Worm (Caenorhabditis elegans) whole organism, L1 larva: ENCODE results near the gene Y75B8A.34.

Source experiments
- C16A3.4 ChIP-seq: fragments of 150-350 bp; optimal IDR thresholded peaks from 2 replicates; lab custom pipeline; 2014; ENCODE audit warnings: missing biosample characterization, missing genetic modification characterization
- F16B12.6 ChIP-seq: fragments of 150-350 bp; optimal IDR thresholded peaks from 2 replicates; lab custom pipeline; 2014; ENCODE audit warnings: missing biosample characterization, missing genetic modification characterization
- Y116A8C.19 ChIP-seq: sonication (generic microtip); optimal IDR thresholded peaks from 2 replicates; lab custom pipeline; 2016; ENCODE audit warnings: missing compliant biosample characterization, missing genetic modification characterization, borderline replicate concordance
- aha-1 ChIP-seq: fragments of 150-350 bp; optimal IDR thresholded peaks from 2 replicates; lab custom pipeline; 2014; ENCODE audit warnings: missing biosample characterization, missing genetic modification characterization
- ama-1 ChIP-seq: fragments of 150-350 bp; optimal IDR thresholded peaks from 2 replicates; lab custom pipeline; 2014
- ceh-63 ChIP-seq: fragments of 200-800 bp; sonication (Bioruptor generic); optimal IDR thresholded peaks from 2 replicates; lab custom pipeline; 2018; ENCODE audit warnings: mild to moderate bottlenecking, missing genetic modification characterization, missing compliant biosample characterization
- ceh-90 ChIP-seq: sonication (generic microtip); optimal IDR thresholded peaks from 2 replicates; lab custom pipeline; 2016; ENCODE audit warnings: missing genetic modification characterization, missing compliant biosample characterization
- dpl-1 ChIP-seq, 3 experiments: fragments of 150-350 bp in 2 of 3; sonication (generic microtip) in 1 of 3; optimal IDR thresholded peaks; 2 replicates each; lab custom pipeline; 2014 to 2017; ENCODE audit warnings: missing biosample characterization in 3 of 3, missing genetic modification characterization in 3 of 3, missing genetic modification reagents in 3 of 3
- efl-1 ChIP-seq, 4 experiments: fragments of 150-350 bp; optimal IDR thresholded peaks in 3 of 4; peaks in 1 of 4; 1 replicate in 1 of 4; 2 replicates in 3 of 4; lab custom pipeline; 2014; ENCODE audit warnings: missing biosample characterization in 2 of 4, missing genetic modification characterization in 2 of 4, missing genetic modification reagents in 2 of 4
- egl-27 ChIP-seq, 2 experiments: fragments of 150-350 bp in 1 of 2; sonication (generic microtip); optimal IDR thresholded peaks; 3 replicates each; lab custom pipeline; 2017 to 2018; ENCODE audit warnings: missing biosample characterization in 2 of 2, missing genetic modification characterization in 2 of 2, missing genetic modification reagents in 2 of 2
- elt-3 ChIP-seq, 6 experiments: fragments of 150-350 bp in 1 of 6; sonication (generic microtip); optimal IDR thresholded peaks; 2 replicates each; lab custom pipeline; 2017 to 2018; ENCODE audit warnings: missing biosample characterization in 6 of 6, missing genetic modification characterization in 6 of 6, inconsistent platforms in 1 of 6
- fkh-4 ChIP-seq: sonication (generic microtip); optimal IDR thresholded peaks from 2 replicates; lab custom pipeline; 2016; ENCODE audit warnings: missing compliant biosample characterization, missing genetic modification characterization, borderline replicate concordance
- fos-1 ChIP-seq: fragments of 150-350 bp; optimal IDR thresholded peaks from 2 replicates; lab custom pipeline; 2014; ENCODE audit warnings: missing biosample characterization, missing genetic modification characterization
- hlh-17 ChIP-seq: fragments of 200-800 bp; sonication (Bioruptor generic); optimal IDR thresholded peaks from 2 replicates; lab custom pipeline; 2018; ENCODE audit warnings: missing genetic modification characterization, mild to moderate bottlenecking, missing compliant biosample characterization, moderate library complexity, borderline replicate concordance
- hlh-4 ChIP-seq: sonication (generic microtip); optimal IDR thresholded peaks from 2 replicates; lab custom pipeline; 2016; ENCODE audit warnings: mild to moderate bottlenecking, missing genetic modification characterization, missing compliant biosample characterization
- irx-1 ChIP-seq: sonication (generic microtip); optimal IDR thresholded peaks from 2 replicates; lab custom pipeline; 2016; ENCODE audit warnings: missing genetic modification characterization, missing compliant biosample characterization
- jun-1 ChIP-seq: fragments of 150-350 bp; optimal IDR thresholded peaks from 2 replicates; lab custom pipeline; 2014; ENCODE audit warnings: missing biosample characterization, missing genetic modification reagents, missing genetic modification characterization
- lin-13 ChIP-seq: fragments of 150-350 bp; optimal IDR thresholded peaks from 2 replicates; lab custom pipeline; 2014; ENCODE audit warnings: missing biosample characterization, missing genetic modification reagents, missing genetic modification characterization
- lin-39 ChIP-seq: fragments of 150-350 bp; optimal IDR thresholded peaks from 2 replicates; lab custom pipeline; 2014; ENCODE audit warnings: missing biosample characterization, missing genetic modification reagents, missing genetic modification characterization
- lsy-2 ChIP-seq, 2 experiments: fragments of 150-350 bp; optimal IDR thresholded peaks; 2 replicates each; lab custom pipeline; 2014; ENCODE audit warnings: missing biosample characterization in 2 of 2, missing genetic modification characterization in 2 of 2
- mep-1 ChIP-seq: fragments of 150-350 bp; optimal IDR thresholded peaks from 2 replicates; lab custom pipeline; 2014; ENCODE audit warnings: missing biosample characterization, missing genetic modification characterization
- nhr-19 ChIP-seq: fragments of 200-800 bp; sonication (Bioruptor generic); conservative IDR thresholded peaks from 2 replicates; pipeline ENCODE4 v1.3.6; 2022; ENCODE audit warnings: missing genetic modification characterization, missing compliant biosample characterization
- nhr-20 ChIP-seq: sonication (generic microtip); optimal IDR thresholded peaks from 2 replicates; lab custom pipeline; 2016; ENCODE audit warnings: mild to moderate bottlenecking, missing genetic modification characterization, missing compliant biosample characterization
- nhr-237 ChIP-seq: fragments of 150-350 bp; optimal IDR thresholded peaks from 2 replicates; lab custom pipeline; 2014; ENCODE audit warnings: missing biosample characterization, missing genetic modification characterization
- nhr-28 ChIP-seq: fragments of 150-350 bp; optimal IDR thresholded peaks from 2 replicates; lab custom pipeline; 2014; ENCODE audit warnings: missing biosample characterization, missing genetic modification characterization
- nhr-47 ChIP-seq: sonication (generic microtip); optimal IDR thresholded peaks from 2 replicates; lab custom pipeline; 2016; ENCODE audit warnings: mild to moderate bottlenecking, missing genetic modification characterization, moderate library complexity, missing compliant biosample characterization
- nhr-71 ChIP-seq: sonication (generic microtip); optimal IDR thresholded peaks from 2 replicates; lab custom pipeline; 2016; ENCODE audit warnings: mild to moderate bottlenecking, missing genetic modification characterization, moderate library complexity, missing compliant biosample characterization
- nhr-76 ChIP-seq: sonication (generic microtip); optimal IDR thresholded peaks from 2 replicates; lab custom pipeline; 2017; ENCODE audit warnings: missing biosample characterization, missing genetic modification characterization
- nhr-84 ChIP-seq: sonication (generic microtip); optimal IDR thresholded peaks from 2 replicates; lab custom pipeline; 2017; ENCODE audit warnings: missing biosample characterization, missing genetic modification characterization
- nhr-90 ChIP-seq: sonication (generic microtip); optimal IDR thresholded peaks from 2 replicates; lab custom pipeline; 2016; ENCODE audit warnings: mild to moderate bottlenecking, missing genetic modification characterization, missing compliant biosample characterization; ENCODE audit not compliant: poor library complexity
- pqm-1 ChIP-seq: sonication (generic microtip); optimal IDR thresholded peaks from 3 replicates; lab custom pipeline; 2017; ENCODE audit warnings: missing biosample characterization, missing genetic modification characterization
- skn-1 ChIP-seq: fragments of 150-350 bp; optimal IDR thresholded peaks from 2 replicates; lab custom pipeline; 2014; ENCODE audit warnings: missing biosample characterization, missing genetic modification characterization
- snpc-4 ChIP-seq: fragments of 150-350 bp; optimal IDR thresholded peaks from 2 replicates; lab custom pipeline; 2014; ENCODE audit warnings: missing biosample characterization, missing genetic modification characterization
- snu-23 ChIP-seq: sonication (generic microtip); optimal IDR thresholded peaks from 2 replicates; lab custom pipeline; 2016; ENCODE audit warnings: missing genetic modification characterization, missing compliant biosample characterization
- sox-4 ChIP-seq: sonication (generic microtip); optimal IDR thresholded peaks from 2 replicates; lab custom pipeline; 2016; ENCODE audit warnings: missing genetic modification characterization, missing compliant biosample characterization
- sptf-1 ChIP-seq: fragments of 150-350 bp; optimal IDR thresholded peaks from 2 replicates; lab custom pipeline; 2014; ENCODE audit warnings: missing biosample characterization, missing genetic modification characterization
- swsn-7 ChIP-seq: sonication (generic microtip); optimal IDR thresholded peaks from 2 replicates; lab custom pipeline; 2016; ENCODE audit warnings: missing genetic modification characterization, missing compliant biosample characterization
- tbx-2 ChIP-seq: sonication (generic microtip); optimal IDR thresholded peaks from 2 replicates; lab custom pipeline; 2016; ENCODE audit warnings: missing genetic modification characterization, missing compliant biosample characterization
- tlp-1 ChIP-seq: fragments of 150-350 bp; optimal IDR thresholded peaks from 2 replicates; lab custom pipeline; 2014; ENCODE audit warnings: missing biosample characterization, missing genetic modification characterization
- unc-130 ChIP-seq: fragments of 150-350 bp; optimal IDR thresholded peaks from 2 replicates; lab custom pipeline; 2017; ENCODE audit warnings: missing biosample characterization, missing genetic modification characterization, inconsistent platforms
- unc-30 ChIP-seq: sonication (generic microtip); optimal IDR thresholded peaks from 2 replicates; lab custom pipeline; 2017; ENCODE audit warnings: missing biosample characterization, missing genetic modification characterization
- unc-98 ChIP-seq: fragments of 200-800 bp; sonication (Bioruptor generic); IDR thresholded peaks from 2 replicates; pipeline ENCODE4 v1.3.6; 2022; ENCODE audit warnings: missing genetic modification characterization, missing compliant biosample characterization
- xbp-1 ChIP-seq: sonication (generic microtip); optimal IDR thresholded peaks from 2 replicates; lab custom pipeline; 2016; ENCODE audit warnings: missing genetic modification characterization, missing compliant biosample characterization
- zip-4 ChIP-seq: fragments of 200-800 bp; sonication (Bioruptor generic); optimal IDR thresholded peaks from 2 replicates; lab custom pipeline; 2018; ENCODE audit warnings: mild to moderate bottlenecking, missing genetic modification characterization, moderate library complexity, missing compliant biosample characterization
- ztf-4 ChIP-seq: fragments of 150-350 bp; optimal IDR thresholded peaks from 2 replicates; lab custom pipeline; 2014; ENCODE audit warnings: missing biosample characterization, missing genetic modification characterization

The Y75B8A.34 gene

ce11 chrIII:12359265-12359664 lies at the start of gene Y75B8A.34:
TSS of gene Y75B8A.34 (plus strand) at chrIII:12359565.
- TF ChIP-seq jun-1 (tag; lab: Kevin White, UChicago) (no peak), Y116A8C.19 (tag; lab: Kevin White, UChicago) (no peak), tlp-1 (tag; lab: Kevin White, UChicago) (no peak), nhr-90 (no peak), unc-130 (tag; lab: Kevin White, UChicago) (no peak), snpc-4 (no peak), zip-4 (GFP tag; lab: Kevin White, UChicago) (no peak), nhr-71 (tag; lab: Kevin White, UChicago) (no peak), C16A3.4 (tag; lab: Kevin White, UChicago) (no peak), fos-1 (tag; lab: Kevin White, UChicago) (no peak), nhr-237 (tag; lab: Kevin White, UChicago) (no peak), skn-1 (tag; lab: Kevin White, UChicago) (no peak), efl-1 (optimal IDR thresholded peaks at IDR 0.05; lab: Kevin White, UChicago) (no peak), efl-1 (GFP tag; optimal IDR thresholded peaks at IDR 0.05 in 1 of 2; lab: Kevin White, UChicago) (no peak), fkh-4 (tag; lab: Kevin White, UChicago) (no peak), egl-27 (tag; optimal IDR thresholded peaks at IDR 0.05; lab: Kevin White, UChicago) (no peak), sptf-1 (tag; lab: Kevin White, UChicago) (no peak), lsy-2 (tag; optimal IDR thresholded peaks at IDR 0.05; lab: Kevin White, UChicago) (no peak), ama-1 (lab: Kevin White, UChicago) (no peak), ceh-63 (no peak)
- TF ChIP-seq, all 84 proteins: peak for 0

ce11 chrIII:12312886-12313285 lies 46.5 kb upstream of the Y75B8A.34 start, which contains the start of gene Y75B8A.39:
TSS of gene Y75B8A.39 (plus strand) at chrIII:12313186.
- TF ChIP-seq lin-39 (tag; lab: Kevin White, UChicago) (no peak), hlh-17 (GFP tag; lab: Kevin White, UChicago) (no peak), jun-1 (tag; lab: Kevin White, UChicago) (no peak), tlp-1 (tag; lab: Kevin White, UChicago) (no peak), unc-30 (no peak), zip-4 (GFP tag; lab: Kevin White, UChicago) (no peak), swsn-7 (tag; lab: Kevin White, UChicago) (no peak), nhr-71 (tag; lab: Kevin White, UChicago) (no peak), sox-4 (tag; lab: Kevin White, UChicago) (no peak), nhr-28 (tag; lab: Kevin White, UChicago) (no peak), fkh-4 (tag; lab: Kevin White, UChicago) (no peak), pqm-1 (no peak), nhr-47 (tag; lab: Kevin White, UChicago) (no peak), dpl-1 (GFP tag; optimal IDR thresholded peaks at IDR 0.05; lab: Kevin White, UChicago) (no peak), xbp-1 (tag; lab: Kevin White, UChicago) (no peak), unc-98 (GFP tag; lab: Robert Waterston, UW) (no peak), nhr-20 (no peak), lin-13 (no peak), ceh-90 (tag; lab: Kevin White, UChicago) (no peak), aha-1 (no peak)

- no peak for TF ChIP-seq irx-1 (tag; lab: Kevin White, UChicago)
- TF ChIP-seq unc-30: no peak
- no peak for TF ChIP-seq jun-1 (tag; lab: Kevin White, UChicago)
- TF ChIP-seq F16B12.6: no peak
- TF ChIP-seq snu-23 (GFP tag; lab: Kevin White, UChicago): no peak
- TF ChIP-seq mep-1 (tag; lab: Kevin White, UChicago): no peak
- no peak for TF ChIP-seq ztf-4 (tag; lab: Kevin White, UChicago)
- no peak for TF ChIP-seq sptf-1 (tag; lab: Kevin White, UChicago)
- TF ChIP-seq nhr-19 (GFP tag; lab: Robert Waterston, UW): no peak
- no peak for TF ChIP-seq nhr-76 (tag; lab: Kevin White, UChicago)
- TF ChIP-seq nhr-84: no peak
- TF ChIP-seq nhr-90: no peak
- no peak for TF ChIP-seq snpc-4
- TF ChIP-seq hlh-4: no peak
- no peak for TF ChIP-seq tbx-2 (tag; lab: Kevin White, UChicago)
- no peak for TF ChIP-seq sox-4 (tag; lab: Kevin White, UChicago)
- no peak for TF ChIP-seq elt-3 (tag; optimal IDR thresholded peaks at IDR 0.05; lab: Kevin White, UChicago)
Measured at ce11 chrIII:12315179-12315578, 44.2 kb upstream of the Y75B8A.34 start, which contains the start of gene Y75B8A.37. TSS of gene Y75B8A.37 (plus strand) at chrIII:12315479.
